Worm (Caenorhabditis elegans) whole organism, midembryonic: ENCODE results near the gene irg-6.

ENCODE experiments used
- cog-1 ChIP-seq: sonication (generic microtip); optimal IDR thresholded peaks from 2 replicates; lab custom pipeline; 2016; ENCODE audit warnings: missing genetic modification characterization, missing compliant biosample characterization
- klf-2 ChIP-seq: fragments of 200-800 bp; sonication (Bioruptor generic); conservative IDR thresholded peaks from 2 replicates; pipeline ENCODE4 v1.3.6; 2022; ENCODE audit warnings: missing genetic modification reagents, missing genetic modification characterization, missing compliant biosample characterization

ce11 chrIV:12879557-12879956 is 35.2 kb downstream of the irg-6 start, which contains the start of gene ZK896.5:
- TF ChIP-seq cog-1 (no peak), klf-2 (no peak)
